Worm (Caenorhabditis elegans): ENCODE measurements around the gene srsx-6.

ce11 chrV:7964429-7964828 lies 37.5 kb downstream of the srsx-6 start:
- no peak for TF ChIP-seq K02D7.2 (tag; optimal IDR thresholded peaks at IDR 0.05)
- no peak for TF ChIP-seq tbx-7 (tag; optimal IDR thresholded peaks at IDR 0.05)
- TF ChIP-seq nfya-1 (tag; optimal IDR thresholded peaks at IDR 0.05), result no peak
- TF ChIP-seq C08G9.2 (tag; optimal IDR thresholded peaks at IDR 0.05), result no peak
- no peak for TF ChIP-seq npax-4 (tag; optimal IDR thresholded peaks at IDR 0.05)
- TF ChIP-seq rnt-1 (tag; optimal IDR thresholded peaks at IDR 0.05), result no peak
- TF ChIP-seq madf-2 (tag; optimal IDR thresholded peaks at IDR 0.05), result no peak
- TF ChIP-seq sox-4 (tag; optimal IDR thresholded peaks at IDR 0.05), result no peak
- no peak for TF ChIP-seq F13H6.1 (tag; optimal IDR thresholded peaks at IDR 0.05)
